Worm (Caenorhabditis elegans) whole organism, L3 larva: Measurements from ENCODE around the gene C28H8.7.
A peak's percentile ranks its signal among the peaks of the same experiment; 100 is the strongest.

ENCODE experiments used
- ZK546.5 ChIP-seq: sonication (generic microtip); optimal IDR thresholded peaks from 2 replicates; lab custom pipeline; 2017; ENCODE audit warnings: missing biosample characterization, missing genetic modification characterization
- aly-2 ChIP-seq: fragments of 150-350 bp; optimal IDR thresholded peaks from 2 replicates; lab custom pipeline; 2014; ENCODE audit warnings: missing biosample characterization, missing genetic modification characterization
- ceh-16 ChIP-seq: sonication (generic microtip); optimal IDR thresholded peaks from 2 replicates; lab custom pipeline; 2017; ENCODE audit warnings: missing biosample characterization, missing genetic modification characterization
- ceh-28 ChIP-seq: fragments of 150-350 bp; optimal IDR thresholded peaks from 2 replicates; lab custom pipeline; 2014; ENCODE audit warnings: missing biosample characterization, missing genetic modification reagents, missing genetic modification characterization
- ceh-82 ChIP-seq: fragments of 150-350 bp; optimal IDR thresholded peaks from 2 replicates; lab custom pipeline; 2014; ENCODE audit warnings: missing biosample characterization, missing genetic modification characterization
- ceh-9 ChIP-seq: sonication (generic microtip); optimal IDR thresholded peaks from 2 replicates; lab custom pipeline; 2018; ENCODE audit warnings: missing biosample characterization, missing genetic modification characterization
- daf-12 ChIP-seq: fragments of 150-350 bp; optimal IDR thresholded peaks from 2 replicates; lab custom pipeline; 2014; ENCODE audit warnings: missing biosample characterization, missing genetic modification reagents, missing genetic modification characterization
- egl-27 ChIP-seq: sonication (generic microtip); optimal IDR thresholded peaks from 4 replicates; lab custom pipeline; 2017; ENCODE audit warnings: missing biosample characterization, missing genetic modification reagents, missing genetic modification characterization
- egl-5 ChIP-seq: fragments of 150-350 bp; optimal IDR thresholded peaks from 2 replicates; lab custom pipeline; 2017; ENCODE audit warnings: missing biosample characterization, missing genetic modification reagents, missing genetic modification characterization, inconsistent platforms
- elt-2 ChIP-seq: sonication (generic microtip); optimal IDR thresholded peaks from 2 replicates; lab custom pipeline; 2016; ENCODE audit warnings: missing genetic modification reagents, mild to moderate bottlenecking, missing genetic modification characterization, missing compliant biosample characterization
- eor-1 ChIP-seq, 2 experiments: fragments of 150-350 bp; optimal IDR thresholded peaks; 2 replicates each; lab custom pipeline; 2014 to 2018; ENCODE audit warnings: missing biosample characterization in 2 of 2, missing genetic modification characterization in 2 of 2
- fkh-2 ChIP-seq: fragments of 150-350 bp; optimal IDR thresholded peaks from 2 replicates; lab custom pipeline; 2014; ENCODE audit warnings: missing biosample characterization, missing genetic modification reagents, missing genetic modification characterization
- fos-1 ChIP-seq: fragments of 150-350 bp; optimal IDR thresholded peaks from 2 replicates; lab custom pipeline; 2014; ENCODE audit warnings: missing biosample characterization, missing genetic modification characterization
- hmg-11 ChIP-seq: sonication (generic microtip); optimal IDR thresholded peaks from 2 replicates; lab custom pipeline; 2016; ENCODE audit warnings: missing genetic modification characterization, missing compliant biosample characterization
- lin-15B ChIP-seq: fragments of 150-350 bp; optimal IDR thresholded peaks from 2 replicates; lab custom pipeline; 2014; ENCODE audit warnings: missing biosample characterization, missing genetic modification characterization
- lsy-12 ChIP-seq: sonication (generic microtip); optimal IDR thresholded peaks from 2 replicates; lab custom pipeline; 2016; ENCODE audit warnings: mild to moderate bottlenecking, missing genetic modification characterization, missing compliant biosample characterization
- mml-1 ChIP-seq: fragments of 150-350 bp; sonication (generic microtip); optimal IDR thresholded peaks from 3 replicates; lab custom pipeline; 2014; ENCODE audit warnings: missing biosample characterization, missing genetic modification characterization
- nfya-1 ChIP-seq: sonication (generic microtip); optimal IDR thresholded peaks from 2 replicates; lab custom pipeline; 2017; ENCODE audit warnings: missing genetic modification characterization, mild to moderate bottlenecking, missing compliant biosample characterization, antibody characterized with exemption, moderate library complexity; ENCODE audit not compliant: insufficient read depth
- nhr-11 ChIP-seq: fragments of 150-350 bp; optimal IDR thresholded peaks from 2 replicates; lab custom pipeline; 2014; ENCODE audit warnings: missing biosample characterization, missing genetic modification characterization
- nhr-23 ChIP-seq: fragments of 150-350 bp; optimal IDR thresholded peaks from 2 replicates; lab custom pipeline; 2014; ENCODE audit warnings: missing biosample characterization, missing genetic modification reagents, missing genetic modification characterization
- nhr-237 ChIP-seq: fragments of 150-350 bp; optimal IDR thresholded peaks from 2 replicates; lab custom pipeline; 2014; ENCODE audit warnings: missing biosample characterization, missing genetic modification characterization
- nhr-25 ChIP-seq: sonication (generic microtip); optimal IDR thresholded peaks from 2 replicates; lab custom pipeline; 2017; ENCODE audit warnings: missing biosample characterization, missing genetic modification characterization
- nhr-28 ChIP-seq: fragments of 150-350 bp; optimal IDR thresholded peaks from 2 replicates; lab custom pipeline; 2014; ENCODE audit warnings: missing biosample characterization, missing genetic modification characterization
- nhr-43 ChIP-seq: sonication (generic microtip); optimal IDR thresholded peaks from 2 replicates; lab custom pipeline; 2016; ENCODE audit warnings: mild to moderate bottlenecking, missing genetic modification characterization, missing compliant biosample characterization; ENCODE audit not compliant: poor library complexity, severe bottlenecking
- nhr-67 ChIP-seq: fragments of 150-350 bp; optimal IDR thresholded peaks from 2 replicates; lab custom pipeline; 2014; ENCODE audit warnings: missing biosample characterization, missing genetic modification characterization
- nhr-76 ChIP-seq: fragments of 150-350 bp; sonication (generic microtip); optimal IDR thresholded peaks from 5 replicates; lab custom pipeline; 2014; ENCODE audit warnings: missing biosample characterization, missing genetic modification characterization
- pha-4 ChIP-seq: fragments of 150-350 bp; optimal IDR thresholded peaks from 2 replicates; lab custom pipeline; 2014; ENCODE audit warnings: missing biosample characterization, missing genetic modification reagents, missing genetic modification characterization
- pqm-1 ChIP-seq: fragments of 150-350 bp; optimal IDR thresholded peaks from 2 replicates; lab custom pipeline; 2017; ENCODE audit warnings: missing biosample characterization, missing genetic modification characterization, inconsistent platforms
- sea-2 ChIP-seq: fragments of 150-350 bp; sonication (generic microtip); optimal IDR thresholded peaks from 4 replicates; lab custom pipeline; 2014; ENCODE audit warnings: missing biosample characterization, missing genetic modification reagents, missing genetic modification characterization
- skn-1 ChIP-seq: fragments of 150-350 bp; optimal IDR thresholded peaks from 2 replicates; lab custom pipeline; 2014; ENCODE audit warnings: missing biosample characterization, missing genetic modification characterization
- snpc-4 ChIP-seq: fragments of 150-350 bp; optimal IDR thresholded peaks from 2 replicates; lab custom pipeline; 2014; ENCODE audit warnings: missing biosample characterization, missing genetic modification characterization
- tbx-2 ChIP-seq: sonication (generic microtip); optimal IDR thresholded peaks from 2 replicates; lab custom pipeline; 2016; ENCODE audit warnings: mild to moderate bottlenecking, missing genetic modification characterization, missing compliant biosample characterization
- unc-39 ChIP-seq: sonication (generic microtip); optimal IDR thresholded peaks from 4 replicates; lab custom pipeline; 2017; ENCODE audit warnings: missing biosample characterization, missing genetic modification characterization
- unc-62 ChIP-seq: fragments of 150-350 bp; sonication (generic microtip); optimal IDR thresholded peaks from 4 replicates; lab custom pipeline; 2014; ENCODE audit warnings: missing biosample characterization, missing genetic modification reagents, missing genetic modification characterization
- ztf-11 ChIP-seq: fragments of 150-350 bp; optimal IDR thresholded peaks from 2 replicates; lab custom pipeline; 2014; ENCODE audit warnings: missing biosample characterization, missing genetic modification characterization
- ztf-4 ChIP-seq: fragments of 150-350 bp; optimal IDR thresholded peaks from 2 replicates; lab custom pipeline; 2014; ENCODE audit warnings: missing biosample characterization, missing genetic modification characterization

Gene C28H8.7

DNA sequence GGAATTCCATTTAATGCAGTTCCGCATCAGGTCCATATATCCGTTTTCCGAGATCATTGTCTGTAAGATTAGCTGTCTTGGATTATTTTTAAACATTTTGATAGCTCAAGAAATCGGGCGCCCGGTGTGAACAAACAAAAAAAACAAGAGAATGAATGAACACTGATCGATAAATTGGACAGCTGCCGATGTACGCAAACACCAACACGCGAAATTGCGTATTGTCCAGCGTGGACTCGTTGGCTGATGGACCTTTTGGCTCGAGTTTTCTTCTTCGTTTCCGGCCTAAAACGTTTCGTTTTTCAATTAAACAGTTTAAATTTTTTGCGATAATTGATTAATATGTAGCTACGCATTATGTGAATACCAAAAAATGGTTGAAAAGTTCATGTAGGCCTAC is 19.3 kb upstream of the C28H8.7 start, which contains the start of gene dpff-1:
Gene dpff-1, minus strand, starts transcription at position 288 of the 400 bp plus-strand sequence.
- peak; percentile 52 for TF ChIP-seq nfya-1 (tag; lab: Kevin White, UChicago)
- TF ChIP-seq pha-4 = peak; percentile 13
- TF ChIP-seq nhr-23 (tag; lab: Kevin White, UChicago) = peak; percentile 10
- no peak for TF ChIP-seq daf-12 (tag; lab: Kevin White, UChicago)
- no peak for TF ChIP-seq fkh-2
- peak; percentile 54 for TF ChIP-seq ceh-28 (tag; lab: Kevin White, UChicago)
- peak; percentile 61 for TF ChIP-seq hmg-11 (tag; lab: Kevin White, UChicago)

- TF ChIP-seq daf-12 (tag; lab: Kevin White, UChicago) (no peak), fos-1 (tag; lab: Kevin White, UChicago) (no peak), nhr-67 (tag; lab: Kevin White, UChicago) (no peak), sea-2 (GFP tag; lab: Kevin White, UChicago) (no peak), eor-1 (tag; optimal IDR thresholded peaks at IDR 0.05; lab: Kevin White, UChicago) (no peak), nhr-28 (no peak), lsy-12 (tag; lab: Kevin White, UChicago) (no peak), nhr-25 (tag; lab: Kevin White, UChicago) (no peak), nhr-11 (tag; lab: Kevin White, UChicago) (no peak), ceh-82 (tag; lab: Kevin White, UChicago) (no peak), ceh-9 (tag; lab: Kevin White, UChicago) (no peak), egl-5 (tag; lab: Kevin White, UChicago) (no peak), nfya-1 (tag; lab: Kevin White, UChicago) (no peak), ceh-16 (tag; lab: Kevin White, UChicago) (no peak), elt-2 (tag; lab: Kevin White, UChicago) (no peak), tbx-2 (no peak), nhr-23 (tag; lab: Kevin White, UChicago) (no peak)
Measured at ce11 chrIII:5902558-5902957, 15.8 kb upstream of the C28H8.7 start.

DNA sequence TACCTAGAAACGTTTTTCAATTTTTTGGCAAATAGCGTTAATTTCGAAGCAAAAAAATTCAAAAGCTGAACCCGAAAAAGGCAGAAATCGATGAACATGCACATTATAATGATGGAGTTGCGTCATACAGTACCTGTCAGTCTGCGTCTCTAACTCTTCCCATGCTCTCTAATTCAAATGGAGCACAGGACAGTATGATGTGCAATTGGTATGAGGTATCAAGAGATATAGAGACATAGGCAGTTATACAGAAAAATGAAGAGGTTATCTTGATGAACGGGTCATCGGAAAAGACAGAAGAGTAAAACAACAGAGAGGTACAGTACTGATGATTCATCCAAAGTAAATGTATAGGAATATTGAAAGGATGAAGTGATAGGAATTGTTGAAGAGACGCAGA is 13.9 kb upstream of the C28H8.7 start:
- TF ChIP-seq nhr-67 (tag; lab: Kevin White, UChicago) = no peak
- TF ChIP-seq elt-2 (tag; lab: Kevin White, UChicago) = peak; percentile 26
- no peak for TF ChIP-seq skn-1
- peak; percentile 50 for TF ChIP-seq pha-4
- TF ChIP-seq pqm-1 = peak; percentile 23
- TF ChIP-seq ceh-9 (tag; lab: Kevin White, UChicago) = no peak
- TF ChIP-seq nhr-76 = no peak
- TF ChIP-seq aly-2 = no peak
- TF ChIP-seq ztf-4 (tag; lab: Kevin White, UChicago) = no peak
- TF ChIP-seq ceh-16 (tag; lab: Kevin White, UChicago) = no peak
- no peak for TF ChIP-seq tbx-2
- no peak for TF ChIP-seq mml-1 (tag; lab: Kevin White, UChicago)
- TF ChIP-seq daf-12 (tag; lab: Kevin White, UChicago) = no peak
- no peak for TF ChIP-seq lin-15B
- peak; percentile 4 for TF ChIP-seq hmg-11 (tag; lab: Kevin White, UChicago)

DNA sequence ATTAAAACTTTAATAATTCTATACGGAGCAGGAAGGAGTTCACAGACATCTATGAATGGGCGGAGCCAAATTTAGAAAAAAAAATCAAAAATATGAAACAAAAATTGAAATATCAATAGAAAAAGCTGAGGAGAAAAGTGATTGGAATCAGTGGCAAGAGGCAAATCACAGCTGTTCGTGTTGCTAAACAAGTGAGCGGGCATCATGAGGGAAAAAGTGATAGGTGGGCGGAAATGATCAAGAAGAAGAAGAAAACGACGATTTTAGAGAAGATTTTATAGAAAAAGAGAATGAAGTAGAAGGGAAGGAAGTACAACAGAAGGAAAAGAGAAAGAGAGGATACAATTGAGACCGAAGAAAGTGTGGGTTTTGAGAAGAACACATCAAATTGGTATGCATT is 11.8 kb upstream of the C28H8.7 start:
- TF ChIP-seq aly-2 (no peak), nhr-11 (tag; lab: Kevin White, UChicago) (no peak), eor-1 (tag; optimal IDR thresholded peaks at IDR 0.05; lab: Kevin White, UChicago) (no peak), ztf-11 (tag; lab: Kevin White, UChicago) (no peak)

- TF ChIP-seq pqm-1 (no peak), unc-39 (tag; lab: Kevin White, UChicago) (no peak), nfya-1 (tag; lab: Kevin White, UChicago) (peak; percentile 1), ceh-82 (tag; lab: Kevin White, UChicago) (no peak), ceh-28 (tag; lab: Kevin White, UChicago) (no peak)
Measured at ce11 chrIII:5897468-5897867, 10.7 kb upstream of the C28H8.7 start.

- TF ChIP-seq egl-27 (tag; lab: Kevin White, UChicago) (no peak), unc-62 (GFP tag; lab: Kevin White, UChicago) (no peak), aly-2 (no peak), snpc-4 (no peak), eor-1 (tag; optimal IDR thresholded peaks at IDR 0.05; lab: Kevin White, UChicago) (no peak), nhr-76 (no peak), nhr-237 (tag; lab: Kevin White, UChicago) (no peak), ceh-28 (tag; lab: Kevin White, UChicago) (no peak), lin-15B (no peak), ZK546.5 (tag; lab: Kevin White, UChicago) (no peak), nhr-43 (tag; lab: Kevin White, UChicago) (no peak), nhr-28 (no peak)
- TF ChIP-seq, all 47 proteins: peak for 0
Measured at ce11 chrIII:5895913-5896312, 9.1 kb upstream of the C28H8.7 start, which contains the start of gene pxl-1. pxl-1 (minus strand) TSS chrIII:5896013.
